Worm (Caenorhabditis elegans) whole organism, L1 larva: ENCODE data around the gene nlp-63.

Source experiments
- C34B4.2 ChIP-seq: sonication (generic microtip); optimal IDR thresholded peaks from 2 replicates; lab custom pipeline; 2017; ENCODE audit warnings: mild to moderate bottlenecking, missing genetic modification characterization, missing compliant biosample characterization
- F16B12.6 ChIP-seq: fragments of 150-350 bp; optimal IDR thresholded peaks from 2 replicates; lab custom pipeline; 2014; ENCODE audit warnings: missing biosample characterization, missing genetic modification characterization
- aha-1 ChIP-seq: fragments of 150-350 bp; optimal IDR thresholded peaks from 2 replicates; lab custom pipeline; 2014; ENCODE audit warnings: missing biosample characterization, missing genetic modification characterization
- alr-1 ChIP-seq: fragments of 200-800 bp; sonication (Bioruptor generic); optimal IDR thresholded peaks from 2 replicates; lab custom pipeline; 2018; ENCODE audit warnings: borderline replicate concordance, mild to moderate bottlenecking, missing genetic modification characterization, missing compliant biosample characterization
- aly-2 ChIP-seq: fragments of 150-350 bp; optimal IDR thresholded peaks from 2 replicates; lab custom pipeline; 2014; ENCODE audit warnings: missing biosample characterization, missing genetic modification characterization
- ceh-82 ChIP-seq, 3 experiments: fragments of 150-350 bp in 1 of 3; sonication (generic microtip) in 2 of 3; optimal IDR thresholded peaks; 2 replicates each; lab custom pipeline; 2014 to 2017; ENCODE audit warnings: missing biosample characterization in 3 of 3, missing genetic modification characterization in 3 of 3
- ceh-88 ChIP-seq: fragments of 200-800 bp; sonication (Bioruptor generic); IDR thresholded peaks from 2 replicates; pipeline ENCODE4 v1.3.6; 2022; ENCODE audit warnings: missing genetic modification characterization, missing compliant biosample characterization
- dpl-1 ChIP-seq, 3 experiments: fragments of 150-350 bp in 2 of 3; sonication (generic microtip) in 1 of 3; optimal IDR thresholded peaks; 2 replicates each; lab custom pipeline; 2014 to 2017; ENCODE audit warnings: missing biosample characterization in 3 of 3, missing genetic modification characterization in 3 of 3, missing genetic modification reagents in 3 of 3
- efl-1 ChIP-seq, 4 experiments: fragments of 150-350 bp; optimal IDR thresholded peaks in 3 of 4; peaks in 1 of 4; 1 replicate in 1 of 4; 2 replicates in 3 of 4; lab custom pipeline; 2014; ENCODE audit warnings: missing biosample characterization in 2 of 4, missing genetic modification characterization in 2 of 4, missing genetic modification reagents in 2 of 4
- egl-27 ChIP-seq, 2 experiments: fragments of 150-350 bp in 1 of 2; sonication (generic microtip); optimal IDR thresholded peaks; 3 replicates each; lab custom pipeline; 2017 to 2018; ENCODE audit warnings: missing biosample characterization in 2 of 2, missing genetic modification characterization in 2 of 2, missing genetic modification reagents in 2 of 2
- elt-2 ChIP-seq: sonication (generic microtip); optimal IDR thresholded peaks from 2 replicates; lab custom pipeline; 2016; ENCODE audit warnings: missing genetic modification characterization, mild to moderate bottlenecking, inconsistent platforms, missing compliant biosample characterization, missing genetic modification reagents
- ets-5 ChIP-seq: fragments of 200-800 bp; sonication (Bioruptor generic); IDR thresholded peaks from 2 replicates; pipeline ENCODE4 v1.3.6; 2022; ENCODE audit warnings: missing genetic modification characterization, missing compliant biosample characterization
- fkh-8 ChIP-seq: sonication (generic microtip); optimal IDR thresholded peaks from 2 replicates; lab custom pipeline; 2016; ENCODE audit warnings: mild to moderate bottlenecking, missing genetic modification characterization, missing compliant biosample characterization
- hlh-4 ChIP-seq: sonication (generic microtip); optimal IDR thresholded peaks from 2 replicates; lab custom pipeline; 2016; ENCODE audit warnings: mild to moderate bottlenecking, missing genetic modification characterization, missing compliant biosample characterization
- lin-15B ChIP-seq: fragments of 150-350 bp; sonication (generic microtip); optimal IDR thresholded peaks from 3 replicates; lab custom pipeline; 2014; ENCODE audit warnings: missing biosample characterization, missing genetic modification characterization
- lin-35 ChIP-seq, 2 experiments: fragments of 150-350 bp; optimal IDR thresholded peaks; 2 replicates each; lab custom pipeline; 2014; ENCODE audit warnings: missing biosample characterization in 2 of 2, missing genetic modification characterization in 2 of 2, missing genetic modification reagents in 2 of 2
- mab-9 ChIP-seq: fragments of 200-800 bp; sonication (Bioruptor generic); IDR thresholded peaks from 2 replicates; pipeline ENCODE4 v1.3.6; 2022; ENCODE audit warnings: missing genetic modification reagents, missing genetic modification characterization, missing compliant biosample characterization
- mdl-1 ChIP-seq, 2 experiments: fragments of 150-350 bp; optimal IDR thresholded peaks; 2 replicates each; lab custom pipeline; 2014 to 2017; ENCODE audit warnings: missing biosample characterization in 2 of 2, missing genetic modification characterization in 2 of 2, inconsistent platforms in 1 of 2
- mep-1 ChIP-seq: fragments of 150-350 bp; optimal IDR thresholded peaks from 2 replicates; lab custom pipeline; 2014; ENCODE audit warnings: missing biosample characterization, missing genetic modification characterization
- nhr-12 ChIP-seq: sonication (generic microtip); optimal IDR thresholded peaks from 2 replicates; lab custom pipeline; 2017; ENCODE audit warnings: missing biosample characterization, missing genetic modification characterization
- nhr-20 ChIP-seq: sonication (generic microtip); optimal IDR thresholded peaks from 2 replicates; lab custom pipeline; 2016; ENCODE audit warnings: mild to moderate bottlenecking, missing genetic modification characterization, missing compliant biosample characterization
- nhr-47 ChIP-seq: sonication (generic microtip); optimal IDR thresholded peaks from 2 replicates; lab custom pipeline; 2016; ENCODE audit warnings: mild to moderate bottlenecking, missing genetic modification characterization, moderate library complexity, missing compliant biosample characterization
- nhr-84 ChIP-seq: sonication (generic microtip); optimal IDR thresholded peaks from 2 replicates; lab custom pipeline; 2017; ENCODE audit warnings: missing biosample characterization, missing genetic modification characterization
- nhr-85 ChIP-seq: sonication (generic microtip); peaks from one replicate; lab custom pipeline; 2016; ENCODE audit warnings: missing genetic modification characterization, inconsistent platforms, missing compliant biosample characterization
- pax-3 ChIP-seq: fragments of 200-800 bp; sonication (Bioruptor generic); optimal IDR thresholded peaks from 2 replicates; lab custom pipeline; 2018; ENCODE audit warnings: mild to moderate bottlenecking, missing genetic modification characterization, moderate library complexity, missing compliant biosample characterization
- pqm-1 ChIP-seq: sonication (generic microtip); optimal IDR thresholded peaks from 3 replicates; lab custom pipeline; 2017; ENCODE audit warnings: missing biosample characterization, missing genetic modification characterization
- rnt-1 ChIP-seq: sonication (generic microtip); optimal IDR thresholded peaks from 2 replicates; lab custom pipeline; 2016; ENCODE audit warnings: mild to moderate bottlenecking, missing genetic modification characterization, moderate library complexity, missing compliant biosample characterization
- swsn-7 ChIP-seq: sonication (generic microtip); optimal IDR thresholded peaks from 2 replicates; lab custom pipeline; 2016; ENCODE audit warnings: missing genetic modification characterization, missing compliant biosample characterization
- tbx-2 ChIP-seq: sonication (generic microtip); optimal IDR thresholded peaks from 2 replicates; lab custom pipeline; 2016; ENCODE audit warnings: missing genetic modification characterization, missing compliant biosample characterization
- tlp-1 ChIP-seq: fragments of 150-350 bp; optimal IDR thresholded peaks from 2 replicates; lab custom pipeline; 2014; ENCODE audit warnings: missing biosample characterization, missing genetic modification characterization
- unc-98 ChIP-seq: fragments of 200-800 bp; sonication (Bioruptor generic); IDR thresholded peaks from 2 replicates; pipeline ENCODE4 v1.3.6; 2022; ENCODE audit warnings: missing genetic modification characterization, missing compliant biosample characterization
- zip-4 ChIP-seq: fragments of 200-800 bp; sonication (Bioruptor generic); optimal IDR thresholded peaks from 2 replicates; lab custom pipeline; 2018; ENCODE audit warnings: mild to moderate bottlenecking, missing genetic modification characterization, moderate library complexity, missing compliant biosample characterization

nlp-63 gene

DNA sequence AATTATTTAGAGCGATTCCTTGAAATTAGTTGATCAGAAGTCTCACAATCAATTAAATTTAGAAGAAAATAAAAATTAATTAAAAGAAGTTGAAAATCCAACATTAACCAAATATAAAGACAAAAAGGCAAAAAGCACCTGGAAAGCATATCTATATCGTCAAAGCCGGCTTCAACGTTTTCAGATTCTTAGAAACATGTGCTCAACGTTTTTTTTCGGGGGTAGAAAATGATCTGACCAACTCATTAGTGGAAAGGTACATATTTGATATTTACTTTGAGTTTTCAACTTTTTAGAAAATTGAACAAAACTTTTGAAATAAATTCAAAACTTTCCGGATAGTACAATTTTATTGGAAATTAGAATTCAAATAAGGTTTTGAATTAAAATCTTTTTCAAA is 22.4 kb upstream of the nlp-63 start:
- TF ChIP-seq fkh-8 (tag; lab: Kevin White, UChicago): peak; percentile 53
- TF ChIP-seq hlh-4: peak; percentile 82
- TF ChIP-seq alr-1 (tag; lab: Kevin White, UChicago): no peak
- no peak for TF ChIP-seq efl-1 (optimal IDR thresholded peaks at IDR 0.05; lab: Kevin White, UChicago)
- TF ChIP-seq efl-1 (GFP tag; optimal IDR thresholded peaks at IDR 0.05 in 1 of 2; lab: Kevin White, UChicago): peak in 1 of 2 experiments; percentile 18
- TF ChIP-seq unc-98: no peak
- TF ChIP-seq, all 84 proteins: peak for 3

- TF ChIP-seq nhr-47 (tag; lab: Kevin White, UChicago) (no peak), lin-35 (GFP tag; optimal IDR thresholded peaks at IDR 0.05; lab: Kevin White, UChicago) (peak in 1 of 2 experiments; percentile 35), alr-1 (tag; lab: Kevin White, UChicago) (no peak), aha-1 (tag; lab: Kevin White, UChicago) (no peak), egl-27 (tag; optimal IDR thresholded peaks at IDR 0.05; lab: Kevin White, UChicago) (no peak), mdl-1 (tag; optimal IDR thresholded peaks at IDR 0.05; lab: Kevin White, UChicago) (no peak), pqm-1 (peak; percentile 96), swsn-7 (tag; lab: Kevin White, UChicago) (no peak), hlh-4 (no peak), mab-9 (no peak), C34B4.2 (tag; lab: Kevin White, UChicago) (no peak), tlp-1 (tag; lab: Kevin White, UChicago) (peak; percentile 80), tbx-2 (tag; lab: Kevin White, UChicago) (no peak), ets-5 (GFP tag; lab: Robert Waterston, UW) (no peak), nhr-20 (tag; lab: Kevin White, UChicago) (no peak), elt-2 (tag; lab: Kevin White, UChicago) (peak; percentile 92), unc-98 (no peak), mep-1 (tag; lab: Kevin White, UChicago) (no peak), efl-1 (optimal IDR thresholded peaks at IDR 0.05; lab: Kevin White, UChicago) (no peak), efl-1 (GFP tag; optimal IDR thresholded peaks at IDR 0.05 in 1 of 2; lab: Kevin White, UChicago) (peak in 1 of 2 experiments; percentile 78)
These were observed 20.8 kb upstream of the nlp-63 start, which contains the start of gene F27E5.9 for ce11 chrII:10134285-10134995. TSS of gene F27E5.9 (plus strand) at chrII:10134945.

DNA sequence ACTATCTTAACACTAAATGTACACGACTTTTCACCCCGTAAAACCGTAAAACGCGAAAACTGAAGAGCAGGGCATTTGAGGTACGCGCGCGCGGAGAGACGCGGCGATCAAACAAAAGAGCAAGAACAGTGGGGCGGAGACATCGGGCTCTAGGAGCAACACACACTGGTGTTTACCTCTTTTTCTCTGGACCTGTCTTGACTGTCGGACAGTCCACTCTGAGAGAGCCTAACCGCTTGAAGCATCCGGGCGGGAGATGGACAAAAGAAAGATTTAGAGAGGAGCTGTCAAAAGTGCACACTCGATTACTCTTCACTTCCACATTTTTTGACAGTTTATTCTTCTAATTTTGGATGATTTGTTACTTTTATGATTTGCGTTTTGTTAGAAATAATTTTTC is 18.4 kb upstream of the nlp-63 start:
- TF ChIP-seq F16B12.6 (no peak), nhr-84 (tag; lab: Kevin White, UChicago) (no peak), lin-15B (tag; lab: Kevin White, UChicago) (no peak), pax-3 (no peak), nhr-85 (tag; lab: Kevin White, UChicago) (no peak), tlp-1 (tag; lab: Kevin White, UChicago) (no peak), mep-1 (tag; lab: Kevin White, UChicago) (no peak), rnt-1 (no peak), zip-4 (GFP tag; lab: Kevin White, UChicago) (no peak), ceh-88 (GFP tag; lab: Robert Waterston, UW) (no peak), aly-2 (tag; lab: Kevin White, UChicago) (no peak), ceh-82 (tag; optimal IDR thresholded peaks at IDR 0.05; lab: Kevin White, UChicago) (no peak)
- TF ChIP-seq, all 84 proteins: peak for 0

DNA sequence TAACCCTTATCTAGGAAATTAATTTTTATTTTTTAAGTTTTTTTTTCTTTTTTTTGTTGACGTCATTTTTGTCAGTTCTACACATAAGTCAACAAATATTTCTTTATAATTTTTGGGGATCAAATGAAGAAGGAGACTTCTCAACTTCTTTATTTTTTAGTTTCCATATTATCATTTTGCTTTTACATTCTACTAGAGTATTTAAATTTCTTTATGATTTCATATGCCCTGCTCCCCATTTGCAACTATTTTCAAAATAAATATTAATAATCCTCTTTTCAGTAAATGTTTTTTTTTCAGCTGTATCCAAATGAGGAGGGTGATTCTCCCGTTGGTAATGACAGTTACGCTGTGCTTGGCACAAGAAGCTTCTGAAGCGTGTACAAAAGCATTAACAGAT is 17.8 kb upstream of the nlp-63 start, which contains the start of gene phg-1:
Gene phg-1, plus strand, starts transcription at position 301 of the 400 bp plus-strand sequence.
- TF ChIP-seq nhr-12 (tag; lab: Kevin White, UChicago) (no peak), dpl-1 (GFP tag; optimal IDR thresholded peaks at IDR 0.05; lab: Kevin White, UChicago) (no peak)
